Fruit fly (Drosophila melanogaster) whole organism, adult: ENCODE measurements around the gene CG9021.
A peak's percentile ranks its signal among the peaks of the same experiment; 100 is the strongest.

Source experiments
- CG11617 ChIP-seq: fragments of 200-800 bp; sonication (Bioruptor generic); optimal IDR thresholded peaks from 2 replicates; lab custom pipeline; 2017; ENCODE audit warnings: mild to moderate bottlenecking, missing biosample characterization, missing genetic modification reagents, missing genetic modification characterization
- CG12768 ChIP-seq: fragments of 200-800 bp; sonication (Bioruptor generic); optimal IDR thresholded peaks from 2 replicates; lab custom pipeline; 2017; ENCODE audit warnings: missing biosample characterization, missing genetic modification characterization, mild to moderate bottlenecking, moderate library complexity, missing genetic modification reagents
- CG14711 ChIP-seq: fragments of 200-800 bp; sonication (Bioruptor generic); optimal IDR thresholded peaks from 2 replicates; lab custom pipeline; 2018; ENCODE audit warnings: missing biosample characterization, mild to moderate bottlenecking, missing genetic modification characterization, moderate library complexity
- CG1620 ChIP-seq: fragments of 200-800 bp; sonication (Bioruptor generic); optimal IDR thresholded peaks from 2 replicates; lab custom pipeline; 2016; ENCODE audit warnings: missing biosample characterization, missing genetic modification characterization
- CG33017 ChIP-seq: fragments of 200-800 bp; sonication (Bioruptor generic); optimal IDR thresholded peaks from 2 replicates; lab custom pipeline; 2018; ENCODE audit warnings: missing biosample characterization, mild to moderate bottlenecking, missing genetic modification characterization, moderate library complexity
- CG5204 ChIP-seq: fragments of 200-800 bp; sonication (Bioruptor generic); optimal IDR thresholded peaks from 2 replicates; lab custom pipeline; 2016; ENCODE audit warnings: missing biosample characterization, missing genetic modification characterization
- CG7045 ChIP-seq: fragments of 200-800 bp; sonication (Bioruptor generic); optimal IDR thresholded peaks from 2 replicates; lab custom pipeline; 2017; ENCODE audit warnings: missing biosample characterization, mild to moderate bottlenecking, missing genetic modification characterization
- CG7101 ChIP-seq: fragments of 200-800 bp; sonication (Bioruptor generic); optimal IDR thresholded peaks from 2 replicates; lab custom pipeline; 2018; ENCODE audit warnings: missing biosample characterization, mild to moderate bottlenecking, missing genetic modification characterization, moderate library complexity
- Clk ChIP-seq: fragments of 200-800 bp; sonication (Bioruptor generic); optimal IDR thresholded peaks from 2 replicates; lab custom pipeline; 2017; ENCODE audit warnings: missing biosample characterization, missing genetic modification characterization
- Crg-1 ChIP-seq: fragments of 200-800 bp; sonication (Bioruptor generic); optimal IDR thresholded peaks from 2 replicates; lab custom pipeline; 2016; ENCODE audit warnings: missing biosample characterization, missing genetic modification characterization
- Hr96 ChIP-seq: fragments of 200-800 bp; sonication (Bioruptor generic); optimal IDR thresholded peaks from 2 replicates; lab custom pipeline; 2016; ENCODE audit warnings: missing biosample characterization, missing genetic modification characterization
- Mnt ChIP-seq: fragments of 200-800 bp; sonication (Bioruptor generic); optimal IDR thresholded peaks from 2 replicates; lab custom pipeline; 2016; ENCODE audit warnings: missing biosample characterization, mild to moderate bottlenecking, missing genetic modification characterization
- bab1 ChIP-seq: fragments of 200-800 bp; sonication (Bioruptor generic); optimal IDR thresholded peaks from 3 replicates; lab custom pipeline; 2019; ENCODE audit warnings: missing biosample characterization, mild to moderate bottlenecking, missing genetic modification characterization, moderate library complexity
- cic ChIP-seq: fragments of 200-800 bp; sonication (Bioruptor generic); optimal IDR thresholded peaks from 2 replicates; lab custom pipeline; 2017; ENCODE audit warnings: missing biosample characterization, mild to moderate bottlenecking, missing genetic modification characterization, moderate library complexity
- cnc ChIP-seq, 2 experiments: fragments of >200 bp; optimal IDR thresholded peaks; 2 replicates each; lab custom pipeline; 2017
- kay ChIP-seq: fragments of 200-800 bp; sonication (Bioruptor generic); peaks from one replicate; lab custom pipeline; 2016; ENCODE audit warnings: missing biosample characterization, missing genetic modification characterization, borderline replicate concordance
- ovo ChIP-seq: fragments of 200-800 bp; sonication (Bioruptor generic); optimal IDR thresholded peaks from 2 replicates; lab custom pipeline; 2016; ENCODE audit warnings: missing biosample characterization, missing genetic modification characterization
- pad ChIP-seq: fragments of 200-800 bp; sonication (Bioruptor generic); optimal IDR thresholded peaks from 3 replicates; lab custom pipeline; 2017; ENCODE audit warnings: missing biosample characterization, missing genetic modification characterization, mild to moderate bottlenecking, moderate library complexity, missing genetic modification reagents
- tj ChIP-seq: fragments of 200-800 bp; sonication (Bioruptor generic); optimal IDR thresholded peaks from 3 replicates; lab custom pipeline; 2017; ENCODE audit warnings: missing biosample characterization, mild to moderate bottlenecking, missing genetic modification characterization, moderate library complexity
- toe ChIP-seq: fragments of 200-800 bp; sonication (Bioruptor generic); optimal IDR thresholded peaks from 2 replicates; lab custom pipeline; 2016; ENCODE audit warnings: missing biosample characterization, missing genetic modification characterization

The CG9021 gene

DNA sequence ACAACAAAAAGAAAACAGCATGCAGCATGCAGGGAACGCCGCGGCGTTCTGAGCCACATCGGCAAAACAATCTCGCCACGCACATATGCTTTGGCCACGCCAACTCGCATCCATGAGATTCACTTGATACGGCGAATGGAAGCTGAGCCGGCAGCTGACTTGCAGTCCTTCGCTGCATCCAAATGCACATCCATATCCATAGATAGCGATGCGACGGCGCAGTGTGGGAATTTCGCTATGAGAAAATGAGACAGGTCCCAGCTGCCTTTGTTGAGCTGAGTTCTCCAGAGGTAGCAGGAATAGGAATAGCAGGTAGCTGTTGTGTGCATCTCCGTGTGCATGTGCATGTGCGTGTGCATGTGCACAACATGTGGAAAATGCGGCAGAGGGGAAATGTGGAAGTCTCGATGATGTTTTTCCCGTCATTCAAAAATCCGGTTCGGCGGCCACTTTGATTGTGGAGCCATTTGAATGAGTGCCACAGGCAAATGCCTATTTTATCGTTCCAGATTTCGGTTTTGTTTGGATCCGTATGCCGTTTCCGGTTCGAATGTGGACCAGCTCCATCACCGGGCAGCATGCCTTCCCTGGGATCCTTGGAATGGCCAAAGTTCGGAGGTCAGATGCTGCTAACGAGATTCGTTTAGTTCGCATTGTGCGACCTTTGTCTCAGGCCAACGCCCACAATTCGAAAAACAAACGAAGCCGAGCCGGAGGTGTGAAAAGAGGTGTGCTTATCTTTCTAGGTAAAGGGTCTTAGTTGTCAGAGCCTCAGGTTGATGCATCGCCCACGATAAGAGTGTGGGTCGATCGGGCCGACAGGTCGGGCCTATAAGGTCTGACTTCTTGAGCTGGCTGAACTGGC is 33.4 kb downstream of the CG9021 start:
- TF ChIP-seq CG14711 (tag; lab: Kevin White, UChicago) (no peak), toe (GFP tag; lab: Kevin White, UChicago) (no peak), Crg-1 (no peak), CG33017 (tag; lab: Kevin White, UChicago) (no peak), CG1620 (GFP tag; lab: Kevin White, UChicago) (no peak), Clk (GFP tag; lab: Kevin White, UChicago) (no peak), CG12768 (no peak), Hr96 (GFP tag; lab: Kevin White, UChicago) (no peak), bab1 (no peak), CG11617 (GFP tag; lab: Kevin White, UChicago) (no peak), cnc (optimal IDR thresholded peaks at IDR 0.05; lab: Kevin White, UChicago) (no peak), kay (no peak), ovo (GFP tag; lab: Kevin White, UChicago) (no peak), Mnt (GFP tag; lab: Kevin White, UChicago) (no peak), cic (GFP tag; lab: Kevin White, UChicago) (no peak), pad (no peak), CG7101 (tag; lab: Kevin White, UChicago) (no peak), CG7045 (GFP tag; lab: Kevin White, UChicago) (no peak)

dm6 chr2L:5866791-5867190 is 37.7 kb downstream of the CG9021 start:
- no peak for TF ChIP-seq pad
- no peak for TF ChIP-seq CG7101 (tag; lab: Kevin White, UChicago)
- TF ChIP-seq Crg-1 = no peak
- TF ChIP-seq CG33017 (tag; lab: Kevin White, UChicago) = no peak
- TF ChIP-seq CG14711 (tag; lab: Kevin White, UChicago) = no peak
- TF ChIP-seq bab1 = no peak
- no peak for TF ChIP-seq Clk (GFP tag; lab: Kevin White, UChicago)
- no peak for TF ChIP-seq CG12768
- TF ChIP-seq CG5204 (GFP tag; lab: Kevin White, UChicago) = no peak
- no peak for TF ChIP-seq cnc (optimal IDR thresholded peaks at IDR 0.05; lab: Kevin White, UChicago)
- TF ChIP-seq tj = no peak
- TF ChIP-seq CG1620 (GFP tag; lab: Kevin White, UChicago) = no peak
- no peak for TF ChIP-seq toe (GFP tag; lab: Kevin White, UChicago)
- TF ChIP-seq ovo (GFP tag; lab: Kevin White, UChicago) = no peak

dm6 chr2L:5856786-5857185 is 47.7 kb downstream of the CG9021 start:
- TF ChIP-seq tj = peak; percentile 92
- no peak for TF ChIP-seq toe (GFP tag; lab: Kevin White, UChicago)
